Worm (Caenorhabditis elegans): ENCODE results near the gene snap-29.
A peak's percentile ranks its signal among the peaks of the same experiment; 100 is the strongest.

Gene snap-29

DNA sequence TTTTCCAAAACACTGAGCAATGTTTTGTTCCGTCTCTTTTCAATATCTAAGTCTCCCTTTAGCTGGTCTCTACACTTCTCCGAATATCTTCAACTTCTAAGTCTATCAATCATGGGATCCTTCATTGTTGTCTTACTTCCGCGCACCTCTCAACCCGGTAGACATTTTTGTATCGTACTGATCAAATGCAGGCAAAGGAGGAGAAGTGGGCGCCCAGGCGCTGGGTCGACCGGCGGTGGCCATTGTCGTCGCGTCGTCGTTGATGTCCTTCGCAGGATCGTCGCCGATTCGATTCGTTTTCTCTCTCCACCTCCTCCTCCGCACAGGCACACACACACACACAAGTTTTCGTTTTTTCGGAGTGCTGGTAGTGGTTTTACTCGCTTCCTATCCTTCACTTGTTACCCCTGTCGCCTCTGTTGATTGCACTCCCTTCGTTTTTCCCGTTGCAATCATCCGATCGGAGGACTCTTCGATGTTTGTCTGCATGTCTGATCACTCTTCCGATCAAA is 25.4 kb downstream of the snap-29 start:
- no peak for TF ChIP-seq snpc-4 (tag; optimal IDR thresholded peaks at IDR 0.05)
- TF ChIP-seq fos-1 (tag; optimal IDR thresholded peaks at IDR 0.05): no peak
- TF ChIP-seq Y55F3AM.14 (GFP tag; optimal IDR thresholded peaks at IDR 0.05): no peak
- no peak for TF ChIP-seq ztf-11 (tag; optimal IDR thresholded peaks at IDR 0.05)
- TF ChIP-seq elt-3 (tag; optimal IDR thresholded peaks at IDR 0.05): no peak
- no peak for TF ChIP-seq dmd-4 (tag; optimal IDR thresholded peaks at IDR 0.05)
- TF ChIP-seq F13H6.1 (tag; optimal IDR thresholded peaks at IDR 0.05): no peak
- no peak for TF ChIP-seq lin-11 (tag; optimal IDR thresholded peaks at IDR 0.05)
- no peak for TF ChIP-seq nhr-129 (tag; optimal IDR thresholded peaks at IDR 0.05)
- TF ChIP-seq lin-13 (GFP tag; optimal IDR thresholded peaks at IDR 0.05): no peak
- TF ChIP-seq sma-3 (GFP tag; optimal IDR thresholded peaks at IDR 0.05): no peak
- TF ChIP-seq ceh-82 (tag; optimal IDR thresholded peaks at IDR 0.05): no peak
- no peak for TF ChIP-seq sma-9 (GFP tag; optimal IDR thresholded peaks at IDR 0.05)
- no peak for TF ChIP-seq sma-9 (tag; optimal IDR thresholded peaks at IDR 0.05)
- no peak for TF ChIP-seq aly-2 (tag; optimal IDR thresholded peaks at IDR 0.05)
- no peak for TF ChIP-seq mab-5 (tag; optimal IDR thresholded peaks at IDR 0.05)

DNA sequence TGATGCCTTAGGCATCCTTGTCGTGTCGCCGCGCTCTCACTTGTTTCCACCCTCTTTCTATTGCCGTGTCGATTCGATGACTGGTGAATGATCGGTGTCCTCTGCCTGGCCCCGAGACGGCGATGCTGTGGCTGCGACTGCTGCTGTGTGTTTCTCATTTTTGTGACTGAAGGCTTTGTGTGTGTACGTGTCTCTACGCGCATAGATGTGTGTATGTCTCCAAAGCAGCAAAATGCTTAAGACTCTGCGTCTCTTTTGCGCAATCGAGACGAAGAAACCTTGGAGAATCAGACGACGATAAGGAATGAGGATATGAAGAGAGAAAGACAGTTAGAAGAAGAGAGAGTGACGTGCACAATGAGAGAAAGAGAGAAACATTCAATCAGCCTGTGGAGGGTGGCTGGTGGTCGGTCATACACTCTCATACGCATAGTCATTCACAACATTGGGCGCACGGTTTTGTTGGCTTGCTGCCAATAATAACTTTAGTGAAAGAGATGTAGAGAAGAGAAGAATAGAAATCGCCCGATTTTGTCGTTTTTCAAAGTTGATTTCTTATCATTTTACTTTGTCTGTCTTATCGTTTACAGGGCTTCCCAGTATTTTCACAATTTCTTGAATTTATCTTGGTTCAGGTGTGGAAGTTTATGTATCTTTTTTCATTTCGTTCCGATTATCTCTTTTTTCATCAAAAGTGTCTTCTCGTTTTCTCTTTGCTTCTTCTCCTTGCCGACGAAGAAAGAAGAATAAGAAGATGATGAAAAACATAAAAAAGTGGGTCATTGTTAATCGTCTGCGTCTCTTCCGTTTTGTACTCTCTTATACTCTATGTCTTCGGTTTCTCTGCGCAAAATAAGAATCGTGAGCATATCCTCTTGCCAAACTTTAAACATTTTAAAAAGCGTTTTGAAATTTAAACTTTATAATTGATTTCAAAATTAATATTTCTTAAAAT is 26.1 kb downstream of the snap-29 start:
- peak; percentile 90 for TF ChIP-seq ceh-16 (tag; optimal IDR thresholded peaks at IDR 0.05)
- TF ChIP-seq nhr-10 (tag; optimal IDR thresholded peaks at IDR 0.05): no peak
- peak; percentile 92 for TF ChIP-seq lin-39 (tag; optimal IDR thresholded peaks at IDR 0.05)
- TF ChIP-seq blmp-1 (tag; optimal IDR thresholded peaks at IDR 0.05; ENCODE audit: insufficient read depth): peak; percentile 57
- no peak for TF ChIP-seq peb-1 (tag; optimal IDR thresholded peaks at IDR 0.05)
- peak; percentile 99 for TF ChIP-seq alr-1 (tag; optimal IDR thresholded peaks at IDR 0.05)
- no peak for TF ChIP-seq skn-1 (tag; optimal IDR thresholded peaks at IDR 0.05)
- TF ChIP-seq sma-3 (GFP tag; optimal IDR thresholded peaks at IDR 0.05): peak; percentile 96
- peak; percentile 81 for TF ChIP-seq gmeb-1 (tag; optimal IDR thresholded peaks at IDR 0.05)
- TF ChIP-seq crh-2 (tag; optimal IDR thresholded peaks at IDR 0.05): peak; percentile 99
- no peak for TF ChIP-seq R02D3.7 (tag; optimal IDR thresholded peaks at IDR 0.05)
- TF ChIP-seq unc-55 (GFP tag; optimal IDR thresholded peaks at IDR 0.05): peak; percentile 97
- peak; percentile 93 for TF ChIP-seq zag-1 (tag; optimal IDR thresholded peaks at IDR 0.05)
- TF ChIP-seq nhr-23 (tag; optimal IDR thresholded peaks at IDR 0.05): no peak
- peak; percentile 99 for TF ChIP-seq egl-27 (tag; optimal IDR thresholded peaks at IDR 0.05)
- TF ChIP-seq mab-5 (tag; optimal IDR thresholded peaks at IDR 0.05): peak; percentile 38
- TF ChIP-seq lin-11 (tag; optimal IDR thresholded peaks at IDR 0.05): peak; percentile 92
- no peak for TF ChIP-seq mbf-1 (tag; optimal IDR thresholded peaks at IDR 0.05)
- TF ChIP-seq snpc-4 (tag; optimal IDR thresholded peaks at IDR 0.05): peak; percentile 85
- peak; percentile 71 for TF ChIP-seq ceh-82 (tag; optimal IDR thresholded peaks at IDR 0.05)
- TF ChIP-seq ama-1 (optimal IDR thresholded peaks at IDR 0.05): peak; percentile 76
- TF ChIP-seq ztf-1 (GFP tag; conservative IDR thresholded peaks at IDR 0.05): no peak
- peak; percentile 98 for TF ChIP-seq sma-9 (GFP tag; optimal IDR thresholded peaks at IDR 0.05)
- peak; percentile 85 for TF ChIP-seq sma-9 (tag; optimal IDR thresholded peaks at IDR 0.05)
- TF ChIP-seq elt-3 (tag; optimal IDR thresholded peaks at IDR 0.05): no peak
- peak; percentile 92 for TF ChIP-seq Y55F3AM.14 (GFP tag; optimal IDR thresholded peaks at IDR 0.05)
- peak; percentile 80 for TF ChIP-seq nhr-237 (tag; optimal IDR thresholded peaks at IDR 0.05)
- peak; percentile 83 for TF ChIP-seq lin-13 (GFP tag; optimal IDR thresholded peaks at IDR 0.05)
- TF ChIP-seq nhr-77 (tag; optimal IDR thresholded peaks at IDR 0.05): peak; percentile 83
- no peak for TF ChIP-seq nhr-12 (tag; optimal IDR thresholded peaks at IDR 0.05)
- peak; percentile 86 for TF ChIP-seq unc-62 (GFP tag; optimal IDR thresholded peaks at IDR 0.05)
- peak; percentile 42 for TF ChIP-seq ztf-11 (tag; optimal IDR thresholded peaks at IDR 0.05)
- peak; percentile 95 for TF ChIP-seq fos-1 (tag; optimal IDR thresholded peaks at IDR 0.05)
- TF ChIP-seq dmd-4 (tag; optimal IDR thresholded peaks at IDR 0.05): no peak
- peak; percentile 87 to 95 for TF ChIP-seq mdl-1 (tag; optimal IDR thresholded peaks at IDR 0.05)
- TF ChIP-seq unc-39 (tag; optimal IDR thresholded peaks at IDR 0.05): no peak
- TF ChIP-seq sem-4 (tag; optimal IDR thresholded peaks at IDR 0.05): peak; percentile 96
- peak; percentile 95 for TF ChIP-seq nhr-21 (tag; optimal IDR thresholded peaks at IDR 0.05)
- no peak for TF ChIP-seq aly-2 (tag; optimal IDR thresholded peaks at IDR 0.05)
- TF ChIP-seq nhr-129 (tag; optimal IDR thresholded peaks at IDR 0.05): peak; percentile 99
- TF ChIP-seq ZK546.5 (tag; optimal IDR thresholded peaks at IDR 0.05): peak; percentile 45
- TF ChIP-seq nhr-6 (tag; optimal IDR thresholded peaks at IDR 0.05): peak; percentile 97
- peak; percentile 100 for TF ChIP-seq F13H6.1 (tag; optimal IDR thresholded peaks at IDR 0.05)
- peak; percentile 77 to 95 for TF ChIP-seq lsy-2 (tag; optimal IDR thresholded peaks at IDR 0.05)
- TF ChIP-seq elt-1 (tag; optimal IDR thresholded peaks at IDR 0.05): no peak
- TF ChIP-seq ztf-4 (tag; optimal IDR thresholded peaks at IDR 0.05): peak; percentile 96
- TF ChIP-seq C34F6.9 (tag; optimal IDR thresholded peaks at IDR 0.05): peak; percentile 99
- TF ChIP-seq nhr-11 (tag; optimal IDR thresholded peaks at IDR 0.05): no peak
